Worm (Caenorhabditis elegans): ENCODE data around the gene trmt-10C.2.

The trmt-10C.2 gene

DNA sequence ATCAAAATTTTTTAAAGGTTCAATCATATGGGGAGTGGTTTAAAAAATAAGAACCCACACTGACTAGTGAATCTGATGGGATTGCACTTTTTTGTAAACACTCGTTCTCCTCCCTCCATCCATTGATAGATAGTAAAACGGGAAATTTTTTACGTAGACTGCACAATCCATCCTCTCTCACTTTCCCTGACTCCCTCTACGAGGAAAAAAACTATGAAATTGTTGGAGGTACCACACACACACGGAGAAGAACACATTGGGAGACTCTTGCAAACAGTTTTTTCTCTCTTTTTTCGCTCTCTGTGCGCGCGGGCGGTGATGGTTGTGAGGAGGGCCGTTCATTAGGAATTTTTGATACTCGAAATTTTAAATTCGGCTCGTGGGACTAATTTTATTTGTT is 9.3 kb downstream of the trmt-10C.2 start:
- peak; percentile 93 for TF ChIP-seq aha-1 (tag)
- TF ChIP-seq zfp-2 (tag; optimal IDR thresholded peaks at IDR 0.05) = no peak

DNA sequence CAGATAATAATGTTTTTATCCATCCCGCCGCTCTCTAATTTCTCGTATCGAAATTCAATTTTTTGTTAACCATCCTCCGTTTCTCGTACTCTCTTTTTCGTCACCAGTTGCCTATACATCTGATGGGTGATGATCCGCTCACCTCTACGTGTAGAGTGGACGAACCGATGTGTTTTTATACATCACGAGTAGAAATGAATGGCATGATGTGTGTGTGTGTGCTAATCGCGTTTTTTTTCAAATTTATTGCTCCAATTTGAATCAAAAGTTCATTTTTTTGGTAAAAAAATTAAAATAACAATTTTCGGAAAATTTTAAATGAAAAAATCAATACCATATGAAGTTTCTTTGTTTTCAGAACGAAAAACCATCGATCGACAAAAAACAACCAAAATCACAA is 9.9 kb downstream of the trmt-10C.2 start:
- TF ChIP-seq egl-27 (tag; optimal IDR thresholded peaks at IDR 0.05) = no peak
- no peak for TF ChIP-seq nhr-41 (GFP tag; IDR thresholded peaks at IDR 0.05)
- peak; percentile 64 for TF ChIP-seq hlh-30 (tag; optimal IDR thresholded peaks at IDR 0.05; ENCODE audit: insufficient read depth)
- peak; percentile 41 for TF ChIP-seq aha-1 (tag)
- no peak for TF ChIP-seq dmd-9 (GFP tag; IDR thresholded peaks at IDR 0.05)

ce11 chrIII:6356764-6357163 is 10.7 kb downstream of the trmt-10C.2 start:
- TF ChIP-seq aha-1 (tag) (peak; percentile 91), egl-43 (GFP tag; IDR thresholded peaks at IDR 0.05) (no peak), mdt-29 (GFP tag; IDR thresholded peaks at IDR 0.05) (no peak), nhr-237 (tag; optimal IDR thresholded peaks at IDR 0.05) (no peak), pha-4 (GFP tag; IDR thresholded peaks at IDR 0.05) (no peak), pha-4 (tag; optimal IDR thresholded peaks at IDR 0.05) (no peak)

DNA sequence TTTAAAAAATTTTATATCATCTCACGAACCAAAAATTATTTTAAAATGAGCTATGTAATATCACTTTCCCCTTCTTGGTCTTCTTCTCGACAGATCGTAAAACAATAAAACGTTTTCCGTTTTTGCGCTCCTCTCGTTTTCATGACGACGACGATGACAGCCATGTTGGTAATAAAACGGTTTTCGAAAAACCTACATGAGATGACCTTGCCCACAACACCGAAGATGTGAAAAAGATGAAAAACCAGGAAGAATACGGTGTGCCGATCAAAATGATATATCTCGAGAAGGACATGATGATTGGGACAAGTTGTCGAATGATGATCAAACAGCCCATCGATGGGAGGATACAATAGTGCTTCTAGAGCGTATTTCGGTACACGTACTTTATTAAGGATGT is 12.6 kb downstream of the trmt-10C.2 start:
- TF ChIP-seq egl-43 (GFP tag; IDR thresholded peaks at IDR 0.05) (no peak), ztf-11 (tag; optimal IDR thresholded peaks at IDR 0.05) (no peak), Y75B8A.6 (GFP tag; IDR thresholded peaks at IDR 0.05) (no peak), attf-4 (tag; optimal IDR thresholded peaks at IDR 0.05) (no peak)

DNA sequence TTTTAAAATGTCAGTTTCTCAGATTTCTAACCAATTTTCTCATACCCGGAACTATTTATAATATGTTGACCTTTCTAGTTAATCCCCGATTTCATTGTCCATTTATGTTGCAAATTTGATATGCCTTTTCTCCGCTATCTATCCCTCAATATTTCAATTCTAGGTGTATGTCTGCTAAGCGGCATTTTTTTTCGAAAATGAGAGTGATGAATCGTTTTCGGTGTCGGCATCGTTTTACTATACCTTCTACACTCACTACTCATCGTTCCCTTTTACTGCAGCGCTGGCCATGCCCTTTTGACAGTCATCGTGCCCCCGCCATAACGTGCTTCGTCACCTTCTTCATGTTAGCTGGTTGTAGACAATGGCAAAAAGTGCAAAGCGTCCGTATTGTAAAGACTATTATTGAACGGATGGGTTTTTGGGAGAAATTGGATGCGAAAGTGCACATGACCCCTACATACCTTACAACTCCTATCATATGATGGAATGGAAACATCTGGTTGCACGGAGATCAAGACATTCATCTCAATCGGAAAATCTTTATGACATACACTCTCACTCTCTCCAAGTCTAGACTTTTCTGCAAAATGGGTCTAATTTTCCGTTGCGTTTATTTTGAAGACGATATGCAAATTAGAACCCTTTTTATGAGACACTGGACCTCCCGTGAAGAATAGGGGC is 13.2 kb downstream of the trmt-10C.2 start:
- TF ChIP-seq spr-3 (GFP tag; optimal IDR thresholded peaks at IDR 0.05) (no peak), snpc-4 (tag; optimal IDR thresholded peaks at IDR 0.05) (no peak), hlh-30 (tag; optimal IDR thresholded peaks at IDR 0.05; ENCODE audit: insufficient read depth) (peak; percentile 86), lsy-2 (tag; optimal IDR thresholded peaks at IDR 0.05) (peak in 1 of 2 experiments; percentile 7), nhr-11 (tag; optimal IDR thresholded peaks at IDR 0.05) (peak; percentile 7), lin-1 (GFP tag; IDR thresholded peaks at IDR 0.05) (no peak), F44E2.7 (GFP tag; IDR thresholded peaks at IDR 0.05) (no peak), D1046.2 (GFP tag; IDR thresholded peaks at IDR 0.05) (no peak), fos-1 (tag; optimal IDR thresholded peaks at IDR 0.05) (no peak), unc-62 (GFP tag; optimal IDR thresholded peaks at IDR 0.05 in 1 of 2) (peak in 1 of 2 experiments; percentile 98), unc-62 (tag; optimal IDR thresholded peaks at IDR 0.05) (no peak), ama-1 (optimal IDR thresholded peaks at IDR 0.05) (peak; percentile 14), ceh-28 (tag; optimal IDR thresholded peaks at IDR 0.05) (no peak), aha-1 (tag) (no peak), ceh-32 (tag; optimal IDR thresholded peaks at IDR 0.05; ENCODE audit: poor library complexity) (no peak), pqm-1 (tag; optimal IDR thresholded peaks at IDR 0.05) (no peak), tag-97 (GFP tag; IDR thresholded peaks at IDR 0.05) (no peak), mdl-1 (tag; optimal IDR thresholded peaks at IDR 0.05) (peak in 1 of 2 experiments; percentile 34), T20F7.1 (GFP tag; optimal IDR thresholded peaks at IDR 0.05) (no peak), unc-130 (GFP tag; optimal IDR thresholded peaks at IDR 0.05) (no peak), mes-2 (tag; optimal IDR thresholded peaks at IDR 0.05; ENCODE audit: poor library complexity, severe bottlenecking) (peak; percentile 18), php-3 (GFP tag; IDR thresholded peaks at IDR 0.05) (no peak), F37D6.2 (tag; optimal IDR thresholded peaks at IDR 0.05) (no peak), F10B5.3 (tag; optimal IDR thresholded peaks at IDR 0.05) (no peak), vab-7 (GFP tag; IDR thresholded peaks at IDR 0.05) (no peak), hif-1 (tag; optimal IDR thresholded peaks at IDR 0.05) (no peak)

Data from whole organism, L4 larva.